Fruit fly (Drosophila melanogaster) whole organism, prepupa: ENCODE measurements around the gene GstD6.

Experiments
- CG3032 ChIP-seq: fragments of 200-800 bp; optimal IDR thresholded peaks from 2 replicates; lab custom pipeline; 2019; ENCODE audit warnings: missing biosample characterization, mild to moderate bottlenecking, missing genetic modification characterization, moderate library complexity
- CG6163 ChIP-seq: fragments of 200-800 bp; sonication (Bioruptor generic); IDR thresholded peaks from 3 replicates; pipeline ENCODE4 v1.3.6; 2022; ENCODE audit warnings: missing biosample characterization, missing genetic modification characterization
- Ets21C ChIP-seq: fragments of 200-800 bp; sonication (Bioruptor generic); optimal IDR thresholded peaks from 3 replicates; lab custom pipeline; 2016; ENCODE audit warnings: missing biosample characterization, missing genetic modification characterization
- Hr38 ChIP-seq: sonication (Bioruptor generic); optimal IDR thresholded peaks from 2 replicates; lab custom pipeline; 2016; ENCODE audit warnings: missing biosample characterization, missing genetic modification characterization
- Hr39 ChIP-seq: fragments of 200-800 bp; sonication (Bioruptor generic); optimal IDR thresholded peaks from 2 replicates; lab custom pipeline; 2016; ENCODE audit warnings: missing biosample characterization, missing genetic modification characterization
- OdsH ChIP-seq: fragments of 200-800 bp; sonication (Bioruptor generic); optimal IDR thresholded peaks from 3 replicates; lab custom pipeline; 2016; ENCODE audit warnings: missing biosample characterization, missing genetic modification characterization
- Sox102F ChIP-seq: fragments of 200-800 bp; sonication (Bioruptor generic); optimal IDR thresholded peaks from 2 replicates; lab custom pipeline; 2016; ENCODE audit warnings: missing biosample characterization, mild to moderate bottlenecking, missing genetic modification characterization
- achi ChIP-seq: fragments of 200-800 bp; sonication (Bioruptor generic); optimal IDR thresholded peaks from 3 replicates; lab custom pipeline; 2016; ENCODE audit warnings: missing biosample characterization, missing genetic modification characterization
- dac ChIP-seq: fragments of 200-800 bp; sonication (Bioruptor generic); optimal IDR thresholded peaks from 2 replicates; lab custom pipeline; 2017; ENCODE audit warnings: missing biosample characterization, mild to moderate bottlenecking, missing genetic modification characterization
- fd59A ChIP-seq: fragments of 200-800 bp; sonication (Bioruptor generic); optimal IDR thresholded peaks from 2 replicates; lab custom pipeline; 2017; ENCODE audit warnings: missing biosample characterization, mild to moderate bottlenecking, missing genetic modification characterization, missing genetic modification reagents
- net ChIP-seq: fragments of 200-800 bp; sonication (Bioruptor generic); optimal IDR thresholded peaks from 3 replicates; lab custom pipeline; 2016; ENCODE audit warnings: missing biosample characterization, missing genetic modification characterization
- spab ChIP-seq: fragments of 200-800 bp; sonication (Bioruptor generic); optimal IDR thresholded peaks from 2 replicates; lab custom pipeline; 2017; ENCODE audit warnings: missing biosample characterization, mild to moderate bottlenecking, missing genetic modification characterization, missing genetic modification reagents

DNA sequence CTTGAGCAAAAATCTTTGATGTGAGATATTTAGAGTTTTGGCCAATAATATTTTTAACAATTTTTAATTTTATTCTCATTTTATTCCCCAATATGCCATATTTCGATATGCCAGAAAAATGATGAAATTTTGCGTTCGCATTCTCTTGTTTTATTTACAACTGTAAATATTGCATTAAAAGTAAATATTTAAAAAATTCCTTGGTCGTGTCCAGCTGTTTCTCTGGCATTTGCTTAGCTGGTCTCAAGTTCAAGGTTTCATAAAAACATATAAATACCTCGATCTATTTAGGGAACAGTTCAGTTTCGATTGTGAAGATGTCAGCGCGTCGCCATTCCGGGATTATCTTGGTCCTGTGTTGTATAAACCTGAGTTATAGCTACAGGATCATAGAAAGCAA, 35.6 kb upstream of the GstD6 start, which contains the start of gene Sgsf:
- TF ChIP-seq Hr38 (no peak), Ets21C (GFP tag; lab: Kevin White, UChicago) (no peak), OdsH (no peak), Sox102F (GFP tag; lab: Kevin White, UChicago) (no peak), spab (GFP tag; lab: Kevin White, UChicago) (no peak), dac (GFP tag; lab: Kevin White, UChicago) (no peak), fd59A (no peak), achi (GFP tag; lab: Kevin White, UChicago) (no peak), CG6163 (GFP tag; lab: Robert Waterston, UW) (no peak), CG3032 (no peak), net (GFP tag; lab: Kevin White, UChicago) (no peak), Hr39 (no peak)
